Worm (Caenorhabditis elegans) whole organism, midembryonic: Measurements from ENCODE around the gene R04E5.9.

Experiments
- cog-1 ChIP-seq: sonication (generic microtip); optimal IDR thresholded peaks from 2 replicates; lab custom pipeline; 2016; ENCODE audit warnings: missing genetic modification characterization, missing compliant biosample characterization
- flt-1 ChIP-seq: fragments of 200-800 bp; sonication (Bioruptor generic); IDR thresholded peaks from 2 replicates; pipeline ENCODE4 v1.3.6; 2022; ENCODE audit warnings: missing genetic modification characterization, missing compliant biosample characterization
- klf-2 ChIP-seq: fragments of 200-800 bp; sonication (Bioruptor generic); conservative IDR thresholded peaks from 2 replicates; pipeline ENCODE4 v1.3.6; 2022; ENCODE audit warnings: missing genetic modification reagents, missing genetic modification characterization, missing compliant biosample characterization
- med-1 ChIP-seq: sonication (generic microtip); optimal IDR thresholded peaks from 2 replicates; lab custom pipeline; 2017; ENCODE audit warnings: missing genetic modification characterization, mild to moderate bottlenecking, missing compliant biosample characterization, antibody characterized with exemption, missing genetic modification reagents; ENCODE audit not compliant: insufficient read depth
- ref-1 ChIP-seq: fragments of 200-800 bp; sonication (Bioruptor generic); conservative IDR thresholded peaks from 2 replicates; pipeline ENCODE4 v1.3.6; 2022; ENCODE audit warnings: missing genetic modification reagents, missing genetic modification characterization, missing compliant biosample characterization

- TF ChIP-seq med-1 (GFP tag; lab: Kevin White, UChicago) (no peak), cog-1 (no peak), klf-2 (no peak), ref-1 (no peak), flt-1 (GFP tag; lab: Robert Waterston, UW) (no peak)
Measured at ce11 chrX:8859538-8859937, 48.6 kb upstream of the R04E5.9 start.
